ENCODE assay signal across 6 worm cellular contexts in the genomic region with DNA sequence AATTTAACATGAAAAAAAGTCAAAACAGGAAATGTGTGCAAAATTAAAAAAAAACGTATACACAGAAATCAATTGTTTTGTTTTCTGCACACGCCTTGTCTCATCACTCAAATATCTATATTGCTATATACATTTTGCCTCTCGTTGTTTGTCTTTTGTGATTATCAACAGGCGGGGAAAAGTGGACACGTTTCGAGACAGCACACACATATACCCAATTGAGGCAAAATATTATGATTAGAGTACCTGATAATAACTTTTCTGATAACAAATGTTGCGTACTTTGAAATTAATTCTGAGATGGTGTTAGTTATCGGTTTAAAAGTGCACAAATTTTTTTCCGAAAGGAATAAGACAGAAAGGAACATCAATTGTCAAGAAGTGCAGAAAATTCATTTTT.
TF ChIP-seq lines count a peak whose summit lies in the region.

No protein-coding gene starts in this region.

TF ChIP-seq in whole organism, L1 larva, 84 proteins besides CTCF, POLR2A, EP300 and RAD21:
- TF ChIP-seq ztf-11 (tag; optimal IDR thresholded peaks at IDR 0.05; lab: Kevin White, UChicago) (no peak), elt-2 (tag; optimal IDR thresholded peaks at IDR 0.05; lab: Kevin White, UChicago) (peak; percentile 88), lin-14 (GFP tag; optimal IDR thresholded peaks at IDR 0.05; lab: Kevin White, UChicago) (peak; percentile 26), lin-35 (GFP tag; optimal IDR thresholded peaks at IDR 0.05; lab: Kevin White, UChicago) (peak in 1 of 2 experiments; percentile 31), aly-2 (tag; optimal IDR thresholded peaks at IDR 0.05; lab: Kevin White, UChicago) (no peak), ceh-88 (GFP tag; IDR thresholded peaks at IDR 0.05; lab: Robert Waterston, UW) (no peak), ama-1 (optimal IDR thresholded peaks at IDR 0.05; lab: Kevin White, UChicago) (no peak), pqm-1 (tag; optimal IDR thresholded peaks at IDR 0.05; lab: Kevin White, UChicago) (peak; percentile 77), nhr-90 (tag; optimal IDR thresholded peaks at IDR 0.05; lab: Kevin White, UChicago; ENCODE audit: poor library complexity) (peak; percentile 21)

TF ChIP-seq in whole organism, L2 larva, 48 proteins besides CTCF, POLR2A, EP300 and RAD21:
- peak; percentile 53 for TF ChIP-seq skn-1 (tag; optimal IDR thresholded peaks at IDR 0.05; lab: Kevin White, UChicago)
- no peak for TF ChIP-seq blmp-1 (tag; optimal IDR thresholded peaks at IDR 0.05; lab: Kevin White, UChicago; ENCODE audit: insufficient read depth)
- peak; percentile 84 for TF ChIP-seq crh-2 (tag; optimal IDR thresholded peaks at IDR 0.05; lab: Kevin White, UChicago)
- peak; percentile 96 for TF ChIP-seq fos-1 (tag; optimal IDR thresholded peaks at IDR 0.05; lab: Kevin White, UChicago)
- peak; percentile 61 for TF ChIP-seq sma-9 (GFP tag; optimal IDR thresholded peaks at IDR 0.05; lab: Kevin White, UChicago)
- TF ChIP-seq sma-9 (tag; optimal IDR thresholded peaks at IDR 0.05; lab: Kevin White, UChicago) = no peak
- peak; percentile 0 for TF ChIP-seq F13H6.1 (tag; optimal IDR thresholded peaks at IDR 0.05; lab: Kevin White, UChicago)

TF ChIP-seq in whole organism, L3 larva, 47 proteins besides CTCF, POLR2A, EP300 and RAD21:
- TF ChIP-seq elt-2 (tag; optimal IDR thresholded peaks at IDR 0.05; lab: Kevin White, UChicago) (peak; percentile 95), jun-1 (tag; optimal IDR thresholded peaks at IDR 0.05; lab: Kevin White, UChicago) (peak; percentile 4), pqm-1 (tag; optimal IDR thresholded peaks at IDR 0.05; lab: Kevin White, UChicago) (peak; percentile 94), ztf-4 (tag; optimal IDR thresholded peaks at IDR 0.05; lab: Kevin White, UChicago) (no peak), pha-4 (tag; optimal IDR thresholded peaks at IDR 0.05; lab: Kevin White, UChicago) (peak; percentile 50)

TF ChIP-seq in whole organism, L4 larva, 104 proteins besides CTCF, POLR2A, EP300 and RAD21:
- TF ChIP-seq dmd-6 (GFP tag; IDR thresholded peaks at IDR 0.05; lab: Robert Waterston, UW) (peak; percentile 75), nhr-28 (tag; optimal IDR thresholded peaks at IDR 0.05; lab: Kevin White, UChicago) (peak; percentile 94), mdl-1 (tag; optimal IDR thresholded peaks at IDR 0.05; lab: Kevin White, UChicago) (peak in 1 of 2 experiments; percentile 16), pha-4 (GFP tag; IDR thresholded peaks at IDR 0.05; lab: Robert Waterston, UW) (no peak), pha-4 (tag; optimal IDR thresholded peaks at IDR 0.05; lab: Kevin White, UChicago) (peak; percentile 26), fos-1 (tag; optimal IDR thresholded peaks at IDR 0.05; lab: Kevin White, UChicago) (no peak), lin-1 (GFP tag; IDR thresholded peaks at IDR 0.05; lab: Robert Waterston, UW) (0 out of 2 replicates have a peak, but pooled peaks have one; percentile 41), dve-1 (tag; optimal IDR thresholded peaks at IDR 0.05; lab: Kevin White, UChicago; ENCODE audit: insufficient read depth) (peak; percentile 88), daf-16 (GFP tag; optimal IDR thresholded peaks at IDR 0.05; lab: Kevin White, UChicago) (no peak), daf-16 (tag; optimal IDR thresholded peaks at IDR 0.05; lab: Kevin White, UChicago) (peak; percentile 99), nhr-102 (tag; optimal IDR thresholded peaks at IDR 0.05; lab: Kevin White, UChicago) (peak; percentile 14), F10B5.3 (tag; optimal IDR thresholded peaks at IDR 0.05; lab: Kevin White, UChicago) (no peak), pqm-1 (tag; optimal IDR thresholded peaks at IDR 0.05; lab: Kevin White, UChicago) (peak; percentile 96), rbr-2 (tag; optimal IDR thresholded peaks at IDR 0.05; lab: Kevin White, UChicago) (no peak), hlh-30 (tag; optimal IDR thresholded peaks at IDR 0.05; lab: Kevin White, UChicago; ENCODE audit: insufficient read depth) (peak; percentile 8), nhr-77 (tag; optimal IDR thresholded peaks at IDR 0.05; lab: Kevin White, UChicago) (peak; percentile 63), unc-62 (GFP tag; optimal IDR thresholded peaks at IDR 0.05 in 1 of 2; lab: Kevin White, UChicago) (peak in 1 of 2 experiments; percentile 28), unc-62 (tag; optimal IDR thresholded peaks at IDR 0.05; lab: Kevin White, UChicago) (no peak), lsy-2 (tag; optimal IDR thresholded peaks at IDR 0.05; lab: Kevin White, UChicago) (peak in 1 of 2 experiments; percentile 31), sdz-12 (GFP tag; optimal IDR thresholded peaks at IDR 0.05; lab: Kevin White, UChicago) (no peak)

TF ChIP-seq in whole organism, late embryonic, 69 proteins besides CTCF, POLR2A, EP300 and RAD21:
- TF ChIP-seq elt-2 (tag; optimal IDR thresholded peaks at IDR 0.05; lab: Kevin White, UChicago) (peak; percentile 91), zip-5 (tag; optimal IDR thresholded peaks at IDR 0.05; lab: Kevin White, UChicago) (no peak), sdc-2 (tag; optimal IDR thresholded peaks at IDR 0.05; lab: Kevin White, UChicago) (no peak), C38D4.7 (GFP tag; optimal IDR thresholded peaks at IDR 0.05; lab: Kevin White, UChicago) (no peak), fkh-10 (GFP tag; optimal IDR thresholded peaks at IDR 0.05; lab: Kevin White, UChicago) (no peak), ztf-16 (tag; optimal IDR thresholded peaks at IDR 0.05; lab: Kevin White, UChicago) (no peak), ceh-6 (GFP tag; optimal IDR thresholded peaks at IDR 0.05; lab: Kevin White, UChicago) (no peak)
TF ChIP-seq in whole organism, late embryonic: peak in this region for 1.

TF ChIP-seq in whole organism, young adult, 124 proteins besides CTCF, POLR2A, EP300 and RAD21:
- peak; percentile 80 for TF ChIP-seq ets-4 (GFP tag; optimal IDR thresholded peaks at IDR 0.05; lab: Kevin White, UChicago)
- no peak for TF ChIP-seq ztf-18 (tag; optimal IDR thresholded peaks at IDR 0.05; lab: Kevin White, UChicago)
- peak; percentile 95 for TF ChIP-seq nhr-80 (tag; optimal IDR thresholded peaks at IDR 0.05; lab: Kevin White, UChicago)
- TF ChIP-seq ekl-4 (GFP tag; IDR thresholded peaks at IDR 0.05; lab: Robert Waterston, UW) = no peak
- peak; percentile 2 for TF ChIP-seq ztf-22 (GFP tag; optimal IDR thresholded peaks at IDR 0.05; lab: Kevin White, UChicago)
- no peak for TF ChIP-seq Y79H2A.3 (GFP tag; conservative IDR thresholded peaks at IDR 0.05; lab: Robert Waterston, UW)
- TF ChIP-seq let-607 (tag; optimal IDR thresholded peaks at IDR 0.05; lab: Kevin White, UChicago) = peak; percentile 27 to 44
- TF ChIP-seq pha-4 (tag; optimal IDR thresholded peaks at IDR 0.05; lab: Kevin White, UChicago) = peak; percentile 14
- no peak for TF ChIP-seq lsy-27 (tag; optimal IDR thresholded peaks at IDR 0.05; lab: Kevin White, UChicago; ENCODE audit: borderline replicate concordance, insufficient read depth)
- TF ChIP-seq attf-3 (GFP tag; conservative IDR thresholded peaks at IDR 0.05; lab: Robert Waterston, UW) = no peak
- no peak; the same call in 1 of the 2 replicates for TF ChIP-seq dox-1 (GFP tag; IDR thresholded peaks at IDR 0.05; lab: Robert Waterston, UW)
- TF ChIP-seq B0035.1 (tag; optimal IDR thresholded peaks at IDR 0.05; lab: Kevin White, UChicago) = no peak
- no peak for TF ChIP-seq xnd-1 (tag; optimal IDR thresholded peaks at IDR 0.05; lab: Kevin White, UChicago)
- TF ChIP-seq dpff-1 (tag; optimal IDR thresholded peaks at IDR 0.05; lab: Kevin White, UChicago) = no peak
- TF ChIP-seq athp-1 (tag; optimal IDR thresholded peaks at IDR 0.05; lab: Kevin White, UChicago) = no peak
- TF ChIP-seq cebp-2 (GFP tag; IDR thresholded peaks at IDR 0.05; lab: Robert Waterston, UW) = no peak
TF ChIP-seq in whole organism, young adult: peak in this region for 5.
